Worm (Caenorhabditis elegans): ENCODE results near the gene drr-2.

Gene drr-2

DNA sequence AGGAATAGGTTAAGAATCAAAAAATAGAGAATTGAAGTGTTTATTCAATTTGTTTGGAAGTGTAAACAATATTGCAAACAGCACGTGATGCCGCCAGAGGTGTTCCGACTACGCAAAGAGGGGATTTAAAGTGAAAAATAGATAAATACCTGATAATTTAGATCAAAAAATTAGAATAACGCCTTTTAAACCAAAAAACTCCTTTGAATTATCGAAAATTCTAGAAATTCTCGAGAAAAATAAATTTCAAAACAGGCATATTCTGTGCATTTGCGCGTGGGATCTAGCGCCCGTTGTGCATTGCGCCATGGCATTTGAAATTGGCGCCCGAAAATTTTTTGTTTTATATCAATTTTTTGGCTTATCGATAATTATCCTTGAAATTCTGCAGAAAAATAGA is 21.1 kb downstream of the drr-2 start, which contains the start of gene hip-1 (continued):
- TF ChIP-seq F23B12.7 (tag; optimal IDR thresholded peaks at IDR 0.05; ENCODE audit: insufficient read depth) (peak; percentile 77), hsf-1 (GFP tag; IDR thresholded peaks at IDR 0.05) (peak; percentile 93), attf-6 (GFP tag; IDR thresholded peaks at IDR 0.05) (no peak), cebp-1 (GFP tag; IDR thresholded peaks at IDR 0.05) (no peak), cebp-1 (tag; optimal IDR thresholded peaks at IDR 0.05) (peak; percentile 76), K11D2.4 (GFP tag; IDR thresholded peaks at IDR 0.05) (no peak), hmg-1.2 (GFP tag; IDR thresholded peaks at IDR 0.05) (no peak), snpc-4 (GFP tag; optimal IDR thresholded peaks at IDR 0.05) (no peak), snpc-4 (tag; optimal IDR thresholded peaks at IDR 0.05) (peak in 2 of 4 experiments; percentile 1 to 26), snpc-3.4 (tag; optimal IDR thresholded peaks at IDR 0.05) (peak; percentile 37), F33H1.4 (GFP tag; IDR thresholded peaks at IDR 0.05) (peak; percentile 57), tlf-1 (GFP tag; optimal IDR thresholded peaks at IDR 0.05) (peak; percentile 30), madf-8 (GFP tag; conservative IDR thresholded peaks at IDR 0.05) (peak; percentile 64; the same call in 1 of the 2 replicates), nfya-1 (tag; optimal IDR thresholded peaks at IDR 0.05; ENCODE audit: borderline replicate concordance, insufficient read depth) (no peak), dpl-1 (GFP tag; optimal IDR thresholded peaks at IDR 0.05) (peak; percentile 64), pbrm-1 (GFP tag; IDR thresholded peaks at IDR 0.05) (0 out of 2 replicates have a peak, but pooled peaks have one; percentile 25), pha-4 (tag; optimal IDR thresholded peaks at IDR 0.05) (peak; percentile 6), D2030.7 (GFP tag; IDR thresholded peaks at IDR 0.05) (peak; percentile 71), ztf-26 (tag; optimal IDR thresholded peaks at IDR 0.05) (no peak), mcd-1 (GFP tag; IDR thresholded peaks at IDR 0.05) (0 out of 2 replicates have a peak, but pooled peaks have one; percentile 26), dox-1 (GFP tag; IDR thresholded peaks at IDR 0.05) (peak; percentile 47; the same call in 1 of the 2 replicates), bed-1 (GFP tag; IDR thresholded peaks at IDR 0.05) (no peak), mxl-1 (tag; optimal IDR thresholded peaks at IDR 0.05) (no peak), snpc-1.3 (tag; optimal IDR thresholded peaks at IDR 0.05; ENCODE audit: insufficient read depth) (peak; percentile 36), ceh-91 (GFP tag; IDR thresholded peaks at IDR 0.05) (peak; percentile 83), efl-1 (GFP tag; optimal IDR thresholded peaks at IDR 0.05) (peak; percentile 75), madf-6 (GFP tag; IDR thresholded peaks at IDR 0.05) (peak; percentile 83), ekl-4 (GFP tag; IDR thresholded peaks at IDR 0.05) (peak; percentile 22; the same call in 1 of the 2 replicates), attf-5 (GFP tag; optimal IDR thresholded peaks at IDR 0.05) (peak; percentile 62), hmg-20 (GFP tag; IDR thresholded peaks at IDR 0.05) (no peak), lin-35 (GFP tag; optimal IDR thresholded peaks at IDR 0.05) (peak in 1 of 3 experiments; percentile 65), nhr-179 (tag; optimal IDR thresholded peaks at IDR 0.05) (no peak), ztf-25 (GFP tag; IDR thresholded peaks at IDR 0.05) (no peak), rcor-1 (GFP tag; IDR thresholded peaks at IDR 0.05) (no peak), egl-44 (GFP tag; IDR thresholded peaks at IDR 0.05) (no peak)

DNA sequence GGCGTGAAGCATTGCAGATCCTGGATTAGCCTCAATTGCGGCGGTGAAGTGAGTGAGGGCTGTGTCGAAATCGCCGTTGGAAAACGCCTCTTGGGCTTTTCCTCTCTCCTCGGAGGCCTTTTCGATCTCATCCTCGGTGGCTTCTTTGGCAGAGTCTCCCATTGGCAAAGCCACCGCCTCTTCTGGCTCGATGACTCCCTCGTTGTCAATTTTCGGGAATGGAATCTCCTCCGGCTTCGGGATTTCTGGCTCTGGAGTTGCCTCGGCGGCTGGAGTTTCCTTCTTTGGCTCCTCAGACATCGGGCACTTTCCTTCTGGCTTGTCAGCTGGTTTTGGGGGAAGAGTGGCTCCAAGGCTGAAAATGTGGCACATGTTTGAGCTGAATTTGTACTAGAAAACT is 21.7 kb downstream of the drr-2 start:
- TF ChIP-seq rpc-1 (optimal IDR thresholded peaks at IDR 0.05) (no peak), rpc-1 (tag; optimal IDR thresholded peaks at IDR 0.05) (no peak), ccch-3 (GFP tag; optimal IDR thresholded peaks at IDR 0.05) (no peak), dox-1 (GFP tag; IDR thresholded peaks at IDR 0.05) (no peak), zfh-2 (GFP tag; conservative IDR thresholded peaks at IDR 0.05) (peak; percentile 79), egrh-3 (GFP tag; IDR thresholded peaks at IDR 0.05) (peak; percentile 53; the same call in 1 of the 2 replicates), Y95B8A.8 (GFP tag; IDR thresholded peaks at IDR 0.05) (no peak), hsf-1 (GFP tag; IDR thresholded peaks at IDR 0.05) (peak; percentile 45; the same call in 1 of the 2 replicates), rcor-1 (GFP tag; IDR thresholded peaks at IDR 0.05) (0 out of 2 replicates have a peak, but pooled peaks have one; percentile 9), lag-1 (GFP tag; IDR thresholded peaks at IDR 0.05) (no peak), madf-3 (GFP tag; IDR thresholded peaks at IDR 0.05) (0 out of 2 replicates have a peak, but pooled peaks have one; percentile 30), ceh-40 (GFP tag; IDR thresholded peaks at IDR 0.05) (no peak), die-1 (tag; optimal IDR thresholded peaks at IDR 0.05) (no peak), bed-1 (GFP tag; IDR thresholded peaks at IDR 0.05) (no peak), F57A8.1 (GFP tag; optimal IDR thresholded peaks at IDR 0.05) (peak; percentile 52), ztf-28 (GFP tag; IDR thresholded peaks at IDR 0.05) (no peak)
